Fruit fly (Drosophila melanogaster) whole organism, embryonic: Measurements from ENCODE around the gene Gnmt.

ENCODE experiments used
- Bdp1 ChIP-seq: fragments of 200-800 bp; sonication (Bioruptor generic); optimal IDR thresholded peaks from 3 replicates; lab custom pipeline; 2016; ENCODE audit warnings: missing biosample characterization, missing genetic modification characterization
- CG10959 ChIP-seq: fragments of 200-800 bp; sonication (Bioruptor generic); IDR thresholded peaks from 2 replicates; pipeline ENCODE4 v1.3.6; 2022; ENCODE audit warnings: missing biosample characterization, missing genetic modification characterization
- CG1233 ChIP-seq: fragments of 200-800 bp; sonication (Bioruptor generic); optimal IDR thresholded peaks from 4 replicates; lab custom pipeline; 2018; ENCODE audit warnings: missing biosample characterization, mild to moderate bottlenecking, missing genetic modification characterization
- CG14050 ChIP-seq: fragments of 200-800 bp; sonication (Bioruptor generic); IDR thresholded peaks from 3 replicates; pipeline ENCODE4 v1.3.6; 2022; ENCODE audit warnings: missing biosample characterization, missing genetic modification characterization
- CG16813 ChIP-seq: fragments of 200-800 bp; sonication (Bioruptor generic); IDR thresholded peaks from 3 replicates; pipeline ENCODE4 v1.3.6; 2022; ENCODE audit warnings: missing biosample characterization, missing genetic modification characterization; ENCODE audit not compliant: partially characterized antibody
- CG17328 ChIP-seq: fragments of 200-800 bp; sonication (Bioruptor generic); IDR thresholded peaks from 2 replicates; pipeline ENCODE4 v1.3.6; 2022; ENCODE audit warnings: missing biosample characterization, missing genetic modification characterization
- CG17359 ChIP-seq: fragments of 200-800 bp; sonication (Bioruptor generic); optimal IDR thresholded peaks from 3 replicates; lab custom pipeline; 2018; ENCODE audit warnings: missing biosample characterization, mild to moderate bottlenecking, missing genetic modification characterization, moderate library complexity
- CG17612 ChIP-seq: fragments of 200-800 bp; sonication (Bioruptor generic); IDR thresholded peaks from 2 replicates; pipeline ENCODE4 v1.3.6; 2022; ENCODE audit warnings: missing biosample characterization, missing genetic modification characterization
- CG18476 ChIP-seq: fragments of 200-800 bp; sonication (Bioruptor generic); optimal IDR thresholded peaks from 2 replicates; lab custom pipeline; 2016; ENCODE audit warnings: missing biosample characterization, mild to moderate bottlenecking, missing genetic modification characterization
- CG30020 ChIP-seq: fragments of 200-800 bp; optimal IDR thresholded peaks from 2 replicates; lab custom pipeline; 2019; ENCODE audit warnings: missing biosample characterization, mild to moderate bottlenecking, missing genetic modification characterization, moderate library complexity
- CG30403 ChIP-seq: fragments of 200-800 bp; sonication (Bioruptor generic); optimal IDR thresholded peaks from 3 replicates; lab custom pipeline; 2016; ENCODE audit warnings: missing biosample characterization, missing genetic modification characterization
- CG31365 ChIP-seq: fragments of 200-800 bp; sonication (Bioruptor generic); optimal IDR thresholded peaks from 2 replicates; lab custom pipeline; 2018; ENCODE audit warnings: missing biosample characterization, mild to moderate bottlenecking, missing genetic modification characterization
- CG3838 ChIP-seq: fragments of 200-800 bp; sonication (Bioruptor generic); optimal IDR thresholded peaks from 3 replicates; lab custom pipeline; 2016; ENCODE audit warnings: missing biosample characterization, missing genetic modification characterization
- CG4282 ChIP-seq: fragments of 200-800 bp; sonication (Bioruptor generic); optimal IDR thresholded peaks from 2 replicates; lab custom pipeline; 2016; ENCODE audit warnings: missing biosample characterization, missing genetic modification characterization
- CG4328 ChIP-seq: fragments of 200-800 bp; sonication (Bioruptor generic); optimal IDR thresholded peaks from 3 replicates; lab custom pipeline; 2017; ENCODE audit warnings: missing biosample characterization, missing genetic modification reagents, missing genetic modification characterization
- CG4404 ChIP-seq: fragments of 200-800 bp; sonication (Bioruptor generic); IDR thresholded peaks from 2 replicates; pipeline ENCODE4 v1.3.6; 2022; ENCODE audit warnings: missing biosample characterization, missing genetic modification characterization
- CG7271 ChIP-seq: fragments of 200-800 bp; sonication (Bioruptor generic); optimal IDR thresholded peaks from 2 replicates; lab custom pipeline; 2018; ENCODE audit warnings: missing biosample characterization, mild to moderate bottlenecking, missing genetic modification characterization, moderate library complexity
- CG7357 ChIP-seq: fragments of 200-800 bp; sonication (Bioruptor generic); IDR thresholded peaks from 3 replicates; pipeline ENCODE4 v1.3.6; 2022; ENCODE audit warnings: missing biosample characterization, missing genetic modification characterization
- CG7372 ChIP-seq: fragments of 200-800 bp; sonication (Bioruptor generic); IDR thresholded peaks from 2 replicates; pipeline ENCODE4 v1.3.6; 2022; ENCODE audit warnings: missing biosample characterization, missing genetic modification characterization
- CG8388 ChIP-seq: fragments of 200-800 bp; sonication (Bioruptor generic); optimal IDR thresholded peaks from 2 replicates; lab custom pipeline; 2019; ENCODE audit warnings: missing biosample characterization, mild to moderate bottlenecking, missing genetic modification characterization, moderate library complexity
- CHES-1-like ChIP-seq: fragments of 200-800 bp; sonication (Bioruptor generic); optimal IDR thresholded peaks from 2 replicates; lab custom pipeline; 2016; ENCODE audit warnings: missing biosample characterization, missing genetic modification characterization
- D19A ChIP-seq: fragments of 200-800 bp; optimal IDR thresholded peaks from 3 replicates; lab custom pipeline; 2019; ENCODE audit warnings: missing biosample characterization, mild to moderate bottlenecking, missing genetic modification characterization, moderate library complexity
- Deaf1 ChIP-seq: fragments of 200-800 bp; optimal IDR thresholded peaks from 3 replicates; lab custom pipeline; 2019; ENCODE audit warnings: missing biosample characterization, mild to moderate bottlenecking, missing genetic modification characterization, moderate library complexity
- Dip2 ChIP-seq: fragments of 200-800 bp; sonication (Bioruptor generic); IDR thresholded peaks from 2 replicates; pipeline ENCODE4 v1.3.6; 2022; ENCODE audit warnings: missing biosample characterization, missing genetic modification characterization
- Dp ChIP-seq: fragments of 200-800 bp; sonication (Bioruptor generic); optimal IDR thresholded peaks from 2 replicates; lab custom pipeline; 2018; ENCODE audit warnings: missing biosample characterization, mild to moderate bottlenecking, missing genetic modification characterization, moderate library complexity
- Drgx ChIP-seq: fragments of 200-800 bp; sonication (Bioruptor generic); IDR thresholded peaks from 2 replicates; pipeline ENCODE4 v1.3.6; 2022; ENCODE audit warnings: missing biosample characterization, missing genetic modification characterization
- Elba2 ChIP-seq: fragments of 200-800 bp; sonication (Bioruptor generic); optimal IDR thresholded peaks from 3 replicates; lab custom pipeline; 2016; ENCODE audit warnings: missing biosample characterization, missing genetic modification characterization
- HLH3B ChIP-seq: fragments of 200-800 bp; sonication (Bioruptor generic); IDR thresholded peaks from 2 replicates; pipeline ENCODE4 v1.3.6; 2022; ENCODE audit warnings: missing biosample characterization, missing genetic modification characterization
- HmgZ ChIP-seq: fragments of 200-800 bp; sonication (Bioruptor generic); optimal IDR thresholded peaks from 2 replicates; lab custom pipeline; 2018; ENCODE audit warnings: missing biosample characterization, mild to moderate bottlenecking, missing genetic modification characterization
- Hsf ChIP-seq: fragments of 200-800 bp; sonication (Bioruptor generic); optimal IDR thresholded peaks from 3 replicates; lab custom pipeline; 2016; ENCODE audit warnings: missing biosample characterization, missing genetic modification characterization
- Meics ChIP-seq: fragments of 200-800 bp; sonication (Bioruptor generic); optimal IDR thresholded peaks from 2 replicates; lab custom pipeline; 2017; ENCODE audit warnings: missing biosample characterization, mild to moderate bottlenecking, missing genetic modification characterization
- NC2α ChIP-seq: fragments of 200-800 bp; sonication (Bioruptor generic); optimal IDR thresholded peaks from 2 replicates; lab custom pipeline; 2016; ENCODE audit warnings: missing biosample characterization, missing genetic modification characterization
- NfI ChIP-seq: fragments of 200-800 bp; sonication (Bioruptor generic); optimal IDR thresholded peaks from 3 replicates; lab custom pipeline; 2018; ENCODE audit warnings: missing biosample characterization, mild to moderate bottlenecking, missing genetic modification characterization, moderate library complexity
- Tbp ChIP-seq: fragments of >200 bp; optimal IDR thresholded peaks from 2 replicates; lab custom pipeline; 2018; ENCODE audit warnings: missing biosample characterization, missing genetic modification characterization
- Xbp1 ChIP-seq: fragments of 200-800 bp; sonication (Bioruptor generic); optimal IDR thresholded peaks from 3 replicates; lab custom pipeline; 2016; ENCODE audit warnings: missing biosample characterization, mild to moderate bottlenecking, missing genetic modification characterization
- bcd ChIP-seq: fragments of 200-800 bp; sonication (Bioruptor generic); optimal IDR thresholded peaks from 2 replicates; lab custom pipeline; 2017; ENCODE audit warnings: missing biosample characterization, mild to moderate bottlenecking, missing genetic modification characterization
- corto ChIP-seq: fragments of 200-800 bp; sonication (Bioruptor generic); optimal IDR thresholded peaks from 2 replicates; lab custom pipeline; 2016; ENCODE audit warnings: missing biosample characterization, mild to moderate bottlenecking, missing genetic modification characterization, moderate library complexity
- crc ChIP-seq: fragments of 200-800 bp; sonication (Bioruptor generic); optimal IDR thresholded peaks from 2 replicates; lab custom pipeline; 2016; ENCODE audit warnings: missing biosample characterization, missing genetic modification characterization
- cwo ChIP-seq: fragments of 200-800 bp; sonication (Bioruptor generic); optimal IDR thresholded peaks from 3 replicates; lab custom pipeline; 2017; ENCODE audit warnings: missing biosample characterization, missing genetic modification characterization, mild to moderate bottlenecking, moderate library complexity, missing genetic modification reagents
- dimm ChIP-seq: fragments of 200-800 bp; sonication (Bioruptor generic); IDR thresholded peaks from 2 replicates; pipeline ENCODE4 v1.3.6; 2022; ENCODE audit warnings: missing biosample characterization, missing genetic modification characterization
- insv ChIP-seq, 2 experiments: fragments of 200-800 bp; sonication (Bioruptor generic); optimal IDR thresholded peaks; 3 replicates each; lab custom pipeline; 2016 to 2018; ENCODE audit warnings: missing biosample characterization in 2 of 2, missing genetic modification characterization in 2 of 2
- inv ChIP-seq: fragments of 200-800 bp; sonication (Bioruptor generic); IDR thresholded peaks from 2 replicates; pipeline ENCODE4 v1.3.6; 2022; ENCODE audit warnings: missing biosample characterization, missing genetic modification characterization; ENCODE audit not compliant: partially characterized antibody
- mam ChIP-seq: fragments of 200-800 bp; sonication (Bioruptor generic); optimal IDR thresholded peaks from 3 replicates; lab custom pipeline; 2016; ENCODE audit warnings: missing biosample characterization, missing genetic modification characterization
- row ChIP-seq: fragments of 200-800 bp; sonication (Bioruptor generic); IDR thresholded peaks from 3 replicates; pipeline ENCODE4 v1.3.6; 2022; ENCODE audit warnings: missing biosample characterization, missing genetic modification characterization
- sens-2 ChIP-seq: fragments of 200-800 bp; sonication (Bioruptor generic); IDR thresholded peaks from 2 replicates; pipeline ENCODE4 v1.3.6; 2022; ENCODE audit warnings: missing biosample characterization, missing genetic modification characterization
- so ChIP-seq: fragments of 200-800 bp; sonication (Bioruptor generic); IDR thresholded peaks from 3 replicates; pipeline ENCODE4 v1.3.6; 2022; ENCODE audit warnings: missing biosample characterization, missing genetic modification characterization
- sug ChIP-seq: fragments of 200-800 bp; optimal IDR thresholded peaks from 2 replicates; lab custom pipeline; 2019; ENCODE audit warnings: missing biosample characterization, mild to moderate bottlenecking, missing genetic modification characterization, moderate library complexity
- twi ChIP-seq: fragments of 200-800 bp; optimal IDR thresholded peaks from 2 replicates; lab custom pipeline; 2019; ENCODE audit warnings: missing biosample characterization, mild to moderate bottlenecking, missing genetic modification characterization, moderate library complexity
- wor ChIP-seq: fragments of 200-800 bp; sonication (Bioruptor generic); IDR thresholded peaks from 2 replicates; pipeline ENCODE4 v1.3.6; 2022; ENCODE audit warnings: missing biosample characterization, missing genetic modification characterization
- yki ChIP-seq: fragments of >200 bp; optimal IDR thresholded peaks from 3 replicates; lab custom pipeline; 2018
- zen ChIP-seq: fragments of 200-800 bp; sonication (Bioruptor generic); optimal IDR thresholded peaks from 3 replicates; lab custom pipeline; 2018; ENCODE audit warnings: missing biosample characterization, mild to moderate bottlenecking, missing genetic modification characterization, moderate library complexity

Gene Gnmt

DNA sequence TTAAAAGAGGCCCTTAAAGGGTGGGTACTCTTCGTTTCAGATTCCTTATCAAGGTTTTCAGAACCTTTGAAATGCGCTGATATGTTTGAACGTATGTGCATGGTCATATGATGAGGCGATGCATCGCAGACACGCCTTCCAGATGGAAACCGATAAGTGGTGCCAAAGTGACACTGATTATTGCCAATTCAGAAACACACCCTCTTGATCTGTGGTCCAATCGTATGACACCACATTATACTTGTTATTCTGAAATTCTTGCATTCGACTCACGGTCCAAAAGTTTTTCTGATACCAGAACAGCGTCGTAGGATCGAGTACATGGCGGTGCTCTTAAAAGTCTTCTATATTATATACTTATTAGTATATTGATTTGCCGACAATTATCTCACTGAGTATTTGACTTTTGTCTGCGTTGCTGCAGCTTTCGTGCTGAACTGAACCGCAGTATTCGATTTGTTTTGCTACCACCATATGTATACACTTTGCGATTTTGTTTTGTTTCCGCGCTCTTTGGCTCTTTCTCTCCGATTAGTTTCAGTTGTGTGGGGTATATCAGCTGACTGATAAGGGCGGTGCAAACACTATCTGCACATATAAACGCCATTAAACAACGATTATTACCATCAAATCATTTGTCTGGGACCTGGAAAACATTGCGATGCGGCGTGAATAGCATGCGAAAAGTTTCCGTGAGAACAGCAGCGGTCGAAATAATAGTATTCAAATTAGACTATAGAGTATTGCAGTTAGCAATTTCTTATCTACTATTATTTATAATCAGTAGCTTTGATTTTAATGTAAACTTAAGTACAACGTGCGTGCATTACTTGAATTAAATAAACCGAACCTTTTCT lies 46.2 kb downstream of the Gnmt start (continued):
- TF ChIP-seq cwo: peak; percentile 22
- TF ChIP-seq HmgZ: peak; percentile 15
- TF ChIP-seq Xbp1: no peak
- TF ChIP-seq mam (GFP tag; lab: Kevin White, UChicago): no peak
- no peak for TF ChIP-seq CG31365 (tag; lab: Kevin White, UChicago)
- TF ChIP-seq CG14050 (GFP tag; lab: Robert Waterston, UW): no peak
- TF ChIP-seq dimm: no peak
- no peak for TF ChIP-seq yki
- no peak for TF ChIP-seq CG10959 (GFP tag; lab: Robert Waterston, UW)
- no peak for TF ChIP-seq Bdp1 (GFP tag; lab: Kevin White, UChicago)
- no peak for TF ChIP-seq CG7271
- TF ChIP-seq HLH3B (GFP tag; lab: Robert Waterston, UW): no peak
- TF ChIP-seq CG17328 (GFP tag; lab: Robert Waterston, UW): no peak
- TF ChIP-seq Hsf (GFP tag; lab: Kevin White, UChicago): no peak
- TF ChIP-seq twi (tag; lab: Kevin White, UChicago): no peak
- TF ChIP-seq CG4404: no peak
- no peak for TF ChIP-seq CG18476 (GFP tag; lab: Kevin White, UChicago)
- peak; percentile 8 for TF ChIP-seq Meics (GFP tag; lab: Kevin White, UChicago)
- no peak for TF ChIP-seq NC2α (GFP tag; lab: Kevin White, UChicago)
- no peak for TF ChIP-seq CG17612 (GFP tag; lab: Robert Waterston, UW)
- TF ChIP-seq crc (GFP tag; lab: Kevin White, UChicago): no peak
- TF ChIP-seq row (GFP tag; lab: Robert Waterston, UW): peak; percentile 23; the same call in 1 of the 3 replicates
- TF ChIP-seq sens-2 (GFP tag; lab: Robert Waterston, UW): no peak
- no peak for TF ChIP-seq Deaf1 (tag; lab: Kevin White, UChicago)
- TF ChIP-seq D19A (tag; lab: Kevin White, UChicago): peak; percentile 5
- no peak for TF ChIP-seq CG30020
- TF ChIP-seq wor (GFP tag; lab: Robert Waterston, UW): no peak
- TF ChIP-seq Drgx (GFP tag; lab: Robert Waterston, UW): 0 out of 2 replicates have a peak, but pooled peaks have one; percentile 5
- no peak for TF ChIP-seq corto (GFP tag; lab: Kevin White, UChicago)
- peak; percentile 1 for TF ChIP-seq CG30403 (GFP tag; lab: Kevin White, UChicago)
- TF ChIP-seq CG4328 (GFP tag; lab: Kevin White, UChicago): no peak
- TF ChIP-seq sug (tag; lab: Kevin White, UChicago): peak; percentile 80
- no peak for TF ChIP-seq Dp (GFP tag; lab: Kevin White, UChicago)
- TF ChIP-seq CG3838 (GFP tag; lab: Kevin White, UChicago): no peak
- TF ChIP-seq Tbp (GFP tag; lab: Kevin White, UChicago): no peak
- no peak for TF ChIP-seq CHES-1-like (GFP tag; lab: Kevin White, UChicago)
- no peak for TF ChIP-seq CG7372 (GFP tag; lab: Robert Waterston, UW)
- TF ChIP-seq inv (GFP tag; lab: Robert Waterston, UW): no peak
- TF ChIP-seq CG16813 (GFP tag; lab: Robert Waterston, UW): no peak
- no peak for TF ChIP-seq Dip2
- no peak for TF ChIP-seq CG4282 (GFP tag; lab: Kevin White, UChicago)
- TF ChIP-seq CG8388 (GFP tag; lab: Kevin White, UChicago): no peak
- no peak for TF ChIP-seq CG17359 (tag; lab: Kevin White, UChicago)
- no peak for TF ChIP-seq CG7357 (GFP tag; lab: Robert Waterston, UW)
- TF ChIP-seq bcd (GFP tag; lab: Kevin White, UChicago): no peak
- TF ChIP-seq so (GFP tag; lab: Robert Waterston, UW): no peak
- TF ChIP-seq zen (tag; lab: Kevin White, UChicago): no peak
- no peak for TF ChIP-seq CG1233 (GFP tag; lab: Kevin White, UChicago)
- TF ChIP-seq insv (GFP tag; optimal IDR thresholded peaks at IDR 0.05; lab: Kevin White, UChicago): no peak
- TF ChIP-seq NfI: no peak
- TF ChIP-seq Elba2 (GFP tag; lab: Kevin White, UChicago): no peak
